Fruit fly (Drosophila melanogaster) whole organism, embryonic: ENCODE results near the gene Est-6.

Source experiments
- Ada2b ChIP-seq: fragments of 200-800 bp; sonication (Bioruptor generic); IDR thresholded peaks from 2 replicates; pipeline ENCODE4 v1.3.6; 2022; ENCODE audit warnings: missing biosample characterization, missing genetic modification characterization
- B-H2 ChIP-seq: fragments of 200-800 bp; sonication (Bioruptor generic); optimal IDR thresholded peaks from 2 replicates; lab custom pipeline; 2018; ENCODE audit warnings: missing biosample characterization, mild to moderate bottlenecking, missing genetic modification characterization
- BtbVII ChIP-seq: fragments of 200-800 bp; sonication (Bioruptor generic); optimal IDR thresholded peaks from 3 replicates; lab custom pipeline; 2017; ENCODE audit warnings: missing biosample characterization, mild to moderate bottlenecking, missing genetic modification characterization
- CG10267 ChIP-seq: fragments of 200-800 bp; sonication (Bioruptor generic); optimal IDR thresholded peaks from 2 replicates; lab custom pipeline; 2018; ENCODE audit warnings: missing biosample characterization, mild to moderate bottlenecking, missing genetic modification characterization, moderate library complexity
- CG10366 ChIP-seq: fragments of 200-800 bp; sonication (Bioruptor generic); IDR thresholded peaks from 2 replicates; pipeline ENCODE4 v1.3.6; 2022; ENCODE audit warnings: missing biosample characterization, missing genetic modification characterization
- CG11398 ChIP-seq: fragments of 200-800 bp; sonication (Bioruptor generic); optimal IDR thresholded peaks from 2 replicates; lab custom pipeline; 2016; ENCODE audit warnings: missing biosample characterization, missing genetic modification characterization
- CG1233 ChIP-seq: fragments of 200-800 bp; sonication (Bioruptor generic); optimal IDR thresholded peaks from 4 replicates; lab custom pipeline; 2018; ENCODE audit warnings: missing biosample characterization, mild to moderate bottlenecking, missing genetic modification characterization
- CG1647 ChIP-seq: fragments of 200-800 bp; sonication (Bioruptor generic); optimal IDR thresholded peaks from 3 replicates; lab custom pipeline; 2016; ENCODE audit warnings: missing biosample characterization, missing genetic modification characterization
- CG16863 ChIP-seq: fragments of 200-800 bp; sonication (Bioruptor generic); optimal IDR thresholded peaks from 3 replicates; lab custom pipeline; 2016; ENCODE audit warnings: missing biosample characterization, missing genetic modification characterization
- CG17359 ChIP-seq: fragments of 200-800 bp; sonication (Bioruptor generic); optimal IDR thresholded peaks from 3 replicates; lab custom pipeline; 2018; ENCODE audit warnings: missing biosample characterization, mild to moderate bottlenecking, missing genetic modification characterization, moderate library complexity
- CG4424 ChIP-seq: fragments of 200-800 bp; sonication (Bioruptor generic); optimal IDR thresholded peaks from 3 replicates; lab custom pipeline; 2016; ENCODE audit warnings: missing biosample characterization, missing genetic modification characterization
- CG4730 ChIP-seq: fragments of 200-800 bp; sonication (Bioruptor generic); IDR thresholded peaks from 2 replicates; pipeline ENCODE4 v1.3.6; 2022; ENCODE audit warnings: missing biosample characterization, missing genetic modification characterization
- CG4820 ChIP-seq: fragments of 200-800 bp; sonication (Bioruptor generic); optimal IDR thresholded peaks from 3 replicates; lab custom pipeline; 2016; ENCODE audit warnings: missing biosample characterization, missing genetic modification characterization
- CG4854 ChIP-seq: fragments of 200-800 bp; sonication (Bioruptor generic); optimal IDR thresholded peaks from 2 replicates; lab custom pipeline; 2016; ENCODE audit warnings: missing biosample characterization, missing genetic modification characterization, inconsistent platforms
- CG6254 ChIP-seq: fragments of 200-800 bp; sonication (Bioruptor generic); optimal IDR thresholded peaks from 3 replicates; lab custom pipeline; 2017; ENCODE audit warnings: mild to moderate bottlenecking, missing biosample characterization, missing genetic modification reagents, missing genetic modification characterization
- CG7271 ChIP-seq: fragments of 200-800 bp; sonication (Bioruptor generic); optimal IDR thresholded peaks from 2 replicates; lab custom pipeline; 2018; ENCODE audit warnings: missing biosample characterization, mild to moderate bottlenecking, missing genetic modification characterization, moderate library complexity
- CG7786 ChIP-seq: fragments of 200-800 bp; sonication (Bioruptor generic); optimal IDR thresholded peaks from 2 replicates; lab custom pipeline; 2016; ENCODE audit warnings: missing biosample characterization, missing genetic modification characterization
- CrebB ChIP-seq: fragments of 200-800 bp; sonication (Bioruptor generic); optimal IDR thresholded peaks from 3 replicates; lab custom pipeline; 2018; ENCODE audit warnings: missing biosample characterization, mild to moderate bottlenecking, missing genetic modification characterization
- D19A ChIP-seq: fragments of 200-800 bp; optimal IDR thresholded peaks from 3 replicates; lab custom pipeline; 2019; ENCODE audit warnings: missing biosample characterization, mild to moderate bottlenecking, missing genetic modification characterization, moderate library complexity
- Dip2 ChIP-seq: fragments of 200-800 bp; sonication (Bioruptor generic); IDR thresholded peaks from 2 replicates; pipeline ENCODE4 v1.3.6; 2022; ENCODE audit warnings: missing biosample characterization, missing genetic modification characterization
- Fer3 ChIP-seq: fragments of 200-800 bp; sonication (Bioruptor generic); optimal IDR thresholded peaks from 2 replicates; lab custom pipeline; 2018; ENCODE audit warnings: missing biosample characterization, mild to moderate bottlenecking, missing genetic modification characterization, moderate library complexity
- Lim3 ChIP-seq: fragments of 200-800 bp; sonication (Bioruptor generic); IDR thresholded peaks from 2 replicates; pipeline ENCODE4 v1.3.6; 2022; ENCODE audit warnings: missing biosample characterization, missing genetic modification characterization
- MTF-1 ChIP-seq: fragments of 200-800 bp; sonication (Bioruptor generic); optimal IDR thresholded peaks from 2 replicates; lab custom pipeline; 2018; ENCODE audit warnings: missing biosample characterization, mild to moderate bottlenecking, missing genetic modification characterization, borderline replicate concordance
- Nf-YB ChIP-seq: fragments of 200-800 bp; sonication (Bioruptor generic); optimal IDR thresholded peaks from 3 replicates; lab custom pipeline; 2019; ENCODE audit warnings: missing biosample characterization, mild to moderate bottlenecking, missing genetic modification characterization, moderate library complexity
- Pdp1 ChIP-seq, 2 experiments: fragments of 200-800 bp; sonication (Bioruptor generic); optimal IDR thresholded peaks; 3 replicates each; lab custom pipeline; 2016; ENCODE audit warnings: missing biosample characterization in 2 of 2, missing genetic modification characterization in 2 of 2, mild to moderate bottlenecking in 1 of 2, moderate library complexity in 1 of 2
- Poxn ChIP-seq: fragments of 200-800 bp; sonication (Bioruptor generic); IDR thresholded peaks from 2 replicates; pipeline ENCODE4 v1.3.6; 2022; ENCODE audit warnings: missing biosample characterization, missing genetic modification characterization
- Sox100B ChIP-seq: fragments of 200-800 bp; sonication (Bioruptor generic); optimal IDR thresholded peaks from 3 replicates; lab custom pipeline; 2018; ENCODE audit warnings: missing biosample characterization, mild to moderate bottlenecking, missing genetic modification characterization
- Sox102F ChIP-seq: fragments of 200-800 bp; sonication (Bioruptor generic); optimal IDR thresholded peaks from 2 replicates; lab custom pipeline; 2018; ENCODE audit warnings: missing biosample characterization, mild to moderate bottlenecking, missing genetic modification characterization, moderate library complexity
- Ssrp ChIP-seq: fragments of 200-800 bp; sonication (Bioruptor generic); optimal IDR thresholded peaks from 2 replicates; lab custom pipeline; 2018; ENCODE audit warnings: missing biosample characterization, mild to moderate bottlenecking, missing genetic modification characterization, moderate library complexity
- Stat92E ChIP-seq, 3 experiments: fragments of >200 bp in 2 of 3; fragments of 200-800 bp in 1 of 3; sonication (Bioruptor generic) in 1 of 3; optimal IDR thresholded peaks; 2 replicates each; lab custom pipeline; 2017 to 2019; ENCODE audit warnings: missing biosample characterization in 3 of 3, missing genetic modification characterization in 3 of 3, mild to moderate bottlenecking in 1 of 3, moderate library complexity in 1 of 3
- Tbp ChIP-seq: fragments of >200 bp; optimal IDR thresholded peaks from 2 replicates; lab custom pipeline; 2018; ENCODE audit warnings: missing biosample characterization, missing genetic modification characterization
- aop ChIP-seq: fragments of 200-800 bp; sonication (Bioruptor generic); IDR thresholded peaks from 2 replicates; pipeline ENCODE4 v1.3.6; 2022; ENCODE audit warnings: missing biosample characterization, missing genetic modification characterization
- ap ChIP-seq: fragments of 200-800 bp; sonication (Bioruptor generic); IDR thresholded peaks from 2 replicates; pipeline ENCODE4 v1.3.6; 2022; ENCODE audit warnings: missing biosample characterization, missing genetic modification characterization
- ato ChIP-seq: fragments of 200-800 bp; sonication (Bioruptor generic); IDR thresholded peaks from 2 replicates; pipeline ENCODE4 v1.3.6; 2022; ENCODE audit warnings: missing biosample characterization, missing genetic modification characterization; ENCODE audit not compliant: partially characterized antibody
- az2 ChIP-seq: fragments of 200-800 bp; sonication (Bioruptor generic); optimal IDR thresholded peaks from 3 replicates; lab custom pipeline; 2016; ENCODE audit warnings: missing biosample characterization, missing genetic modification characterization
- dmrt11E ChIP-seq: fragments of 200-800 bp; sonication (Bioruptor generic); optimal IDR thresholded peaks from 3 replicates; lab custom pipeline; 2018; ENCODE audit warnings: missing biosample characterization, mild to moderate bottlenecking, missing genetic modification characterization, moderate library complexity
- eve ChIP-seq, 2 experiments: fragments of >200 bp; optimal IDR thresholded peaks; 2 replicates each; lab custom pipeline; 2017; ENCODE audit warnings: missing biosample characterization in 2 of 2, missing genetic modification characterization in 2 of 2
- gem ChIP-seq: fragments of 200-800 bp; sonication (Bioruptor generic); optimal IDR thresholded peaks from 2 replicates; lab custom pipeline; 2019; ENCODE audit warnings: missing biosample characterization, mild to moderate bottlenecking, missing genetic modification characterization, moderate library complexity
- kni ChIP-seq: fragments of 200-800 bp; sonication (Bioruptor generic); optimal IDR thresholded peaks from 3 replicates; lab custom pipeline; 2017; ENCODE audit warnings: mild to moderate bottlenecking, missing biosample characterization, missing genetic modification reagents, missing genetic modification characterization
- maf-S ChIP-seq: fragments of 200-800 bp; sonication (Bioruptor generic); optimal IDR thresholded peaks from 2 replicates; lab custom pipeline; 2016; ENCODE audit warnings: missing biosample characterization, missing genetic modification characterization
- nerfin-2 ChIP-seq: fragments of 200-800 bp; sonication (Bioruptor generic); IDR thresholded peaks from 2 replicates; pipeline ENCODE4 v1.3.6; 2022; ENCODE audit warnings: missing biosample characterization, missing genetic modification characterization; ENCODE audit not compliant: partially characterized antibody
- p53 ChIP-seq: fragments of 200-800 bp; sonication (Bioruptor generic); optimal IDR thresholded peaks from 2 replicates; lab custom pipeline; 2016; ENCODE audit warnings: missing biosample characterization, missing genetic modification characterization
- phol ChIP-seq: fragments of 200-800 bp; sonication (Bioruptor generic); optimal IDR thresholded peaks from 3 replicates; lab custom pipeline; 2018; ENCODE audit warnings: missing biosample characterization, mild to moderate bottlenecking, missing genetic modification characterization, moderate library complexity
- psq ChIP-seq: fragments of 200-800 bp; sonication (Bioruptor generic); optimal IDR thresholded peaks from 2 replicates; lab custom pipeline; 2017; ENCODE audit warnings: missing biosample characterization, missing genetic modification characterization
- sd ChIP-seq: fragments of 200-800 bp; sonication (Bioruptor generic); optimal IDR thresholded peaks from 3 replicates; lab custom pipeline; 2018; ENCODE audit warnings: missing biosample characterization, mild to moderate bottlenecking, missing genetic modification characterization, moderate library complexity
- slou ChIP-seq: fragments of 200-800 bp; sonication (Bioruptor generic); optimal IDR thresholded peaks from 3 replicates; lab custom pipeline; 2016; ENCODE audit warnings: missing biosample characterization, missing genetic modification characterization
- sob ChIP-seq: fragments of 200-800 bp; sonication (Bioruptor generic); IDR thresholded peaks from 2 replicates; pipeline ENCODE4 v1.3.6; 2022; ENCODE audit warnings: missing biosample characterization, missing genetic modification characterization
- stc ChIP-seq: fragments of 200-800 bp; sonication (Bioruptor generic); IDR thresholded peaks from 2 replicates; pipeline ENCODE4 v1.3.6; 2022; ENCODE audit warnings: missing biosample characterization, missing genetic modification characterization
- stwl ChIP-seq: fragments of 200-800 bp; sonication (Bioruptor generic); optimal IDR thresholded peaks from 3 replicates; lab custom pipeline; 2018; ENCODE audit warnings: missing biosample characterization, mild to moderate bottlenecking, missing genetic modification characterization, moderate library complexity
- tio ChIP-seq: fragments of 200-800 bp; sonication (Bioruptor generic); optimal IDR thresholded peaks from 2 replicates; lab custom pipeline; 2017; ENCODE audit warnings: missing biosample characterization, missing genetic modification characterization, inconsistent platforms

Gene Est-6

dm6 chr3L:12222945-12223634 lies 34.5 kb downstream of the Est-6 start (continued):
- TF ChIP-seq BtbVII, result peak; percentile 7
- peak; percentile 55 for TF ChIP-seq Sox102F (GFP tag; lab: Kevin White, UChicago)
- peak; percentile 41 for TF ChIP-seq phol (tag; lab: Kevin White, UChicago)
- TF ChIP-seq CG4730 (GFP tag; lab: Robert Waterston, UW), result no peak
- peak; percentile 42; the same call in 1 of the 2 replicates for TF ChIP-seq Ada2b (GFP tag; lab: Robert Waterston, UW)
- TF ChIP-seq aop (GFP tag; lab: Robert Waterston, UW), result no peak
- peak; percentile 72 for TF ChIP-seq sd (tag; lab: Kevin White, UChicago)
- TF ChIP-seq sob (GFP tag; lab: Robert Waterston, UW), result peak; percentile 45
- TF ChIP-seq CG1647 (GFP tag; lab: Kevin White, UChicago), result no peak
- no peak for TF ChIP-seq slou (GFP tag; lab: Kevin White, UChicago)
- TF ChIP-seq stc, result peak; percentile 58
- TF ChIP-seq CG7786, result no peak
- no peak for TF ChIP-seq CrebB (tag; lab: Kevin White, UChicago)
- no peak for TF ChIP-seq stwl
- peak; percentile 17 for TF ChIP-seq MTF-1 (GFP tag; lab: Kevin White, UChicago)
- no peak for TF ChIP-seq nerfin-2 (GFP tag; lab: Robert Waterston, UW)
- TF ChIP-seq Stat92E (GFP tag; optimal IDR thresholded peaks at IDR 0.05; lab: Kevin White, UChicago), result no peak
- TF ChIP-seq Lim3 (GFP tag; lab: Robert Waterston, UW), result no peak
- no peak for TF ChIP-seq CG7271 (tag; lab: Kevin White, UChicago)
- TF ChIP-seq CG6254 (GFP tag; lab: Kevin White, UChicago), result no peak
- no peak for TF ChIP-seq p53 (GFP tag; lab: Kevin White, UChicago)
- TF ChIP-seq eve (GFP tag; optimal IDR thresholded peaks at IDR 0.05; lab: Kevin White, UChicago), result peak in 1 of 2 experiments; percentile 54
- TF ChIP-seq D19A, result peak; percentile 56
- no peak for TF ChIP-seq Ssrp
- no peak for TF ChIP-seq kni (GFP tag; lab: Kevin White, UChicago)
- TF ChIP-seq CG11398, result no peak
- no peak for TF ChIP-seq Poxn (GFP tag; lab: Robert Waterston, UW)
- TF ChIP-seq tio (GFP tag; lab: Kevin White, UChicago), result no peak
- TF ChIP-seq dmrt11E (tag; lab: Kevin White, UChicago), result no peak
- TF ChIP-seq Pdp1 (GFP tag; optimal IDR thresholded peaks at IDR 0.05; lab: Kevin White, UChicago), result no peak
- no peak for TF ChIP-seq maf-S (GFP tag; lab: Kevin White, UChicago)
- no peak for TF ChIP-seq Tbp
- TF ChIP-seq CG1233 (GFP tag; lab: Kevin White, UChicago), result peak; percentile 31
- TF ChIP-seq CG16863, result no peak
- peak; percentile 46 for TF ChIP-seq CG10366 (GFP tag; lab: Robert Waterston, UW)
- TF ChIP-seq CG4424 (GFP tag; lab: Kevin White, UChicago), result peak; percentile 2
- TF ChIP-seq Sox100B (GFP tag; lab: Kevin White, UChicago), result peak; percentile 33
- TF ChIP-seq Dip2 (GFP tag; lab: Robert Waterston, UW), result no peak
- TF ChIP-seq CG4820 (GFP tag; lab: Kevin White, UChicago), result peak; percentile 81
- no peak for TF ChIP-seq psq
- TF ChIP-seq Nf-YB (GFP tag; lab: Kevin White, UChicago), result no peak
- no peak for TF ChIP-seq ato (GFP tag; lab: Robert Waterston, UW)
- no peak for TF ChIP-seq az2 (GFP tag; lab: Kevin White, UChicago)
- peak; percentile 29 for TF ChIP-seq Fer3
- peak; percentile 65 for TF ChIP-seq gem (tag; lab: Kevin White, UChicago)
- peak; percentile 28 for TF ChIP-seq CG17359 (tag; lab: Kevin White, UChicago)
- TF ChIP-seq B-H2, result no peak
- TF ChIP-seq ap (GFP tag; lab: Robert Waterston, UW), result no peak
- TF ChIP-seq CG4854, result no peak
- no peak for TF ChIP-seq CG10267
